Worm (Caenorhabditis elegans): Measurements from ENCODE around the gene fbxc-22.

The fbxc-22 gene

DNA sequence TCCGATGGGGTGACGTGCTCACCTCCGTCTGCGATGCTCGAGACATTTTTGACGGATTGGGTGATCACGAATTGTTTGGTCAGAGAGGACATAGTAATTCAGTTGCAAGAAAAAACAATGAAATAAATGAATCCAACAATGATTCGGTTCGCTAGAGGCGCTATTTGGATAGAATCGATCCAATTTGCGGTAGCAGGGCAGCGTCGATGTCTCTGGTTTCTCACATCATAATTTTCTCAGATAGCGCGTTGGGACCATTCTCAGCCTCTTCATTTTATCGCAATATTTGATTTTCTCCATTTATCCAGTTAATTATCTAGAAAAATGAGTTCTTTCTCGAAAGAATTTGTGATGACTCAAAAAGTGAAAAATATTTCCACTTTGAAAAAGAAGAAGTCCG is 15.5 kb upstream of the fbxc-22 start, which contains the start of gene sdz-18:
Gene sdz-18 (minus strand): TSS at position 101 of the 400 bp plus-strand sequence.
- no peak for TF ChIP-seq isw-1 (GFP tag; IDR thresholded peaks at IDR 0.05)
- TF ChIP-seq snu-23 (GFP tag; optimal IDR thresholded peaks at IDR 0.05), result no peak
- TF ChIP-seq ztf-4 (tag; optimal IDR thresholded peaks at IDR 0.05), result no peak
- TF ChIP-seq aly-2 (tag; optimal IDR thresholded peaks at IDR 0.05), result no peak
- TF ChIP-seq mef-2 (tag; optimal IDR thresholded peaks at IDR 0.05), result no peak
- TF ChIP-seq lin-15B (tag; optimal IDR thresholded peaks at IDR 0.05), result no peak
- TF ChIP-seq nhr-20 (tag; optimal IDR thresholded peaks at IDR 0.05), result no peak
- no peak for TF ChIP-seq lin-13 (GFP tag; optimal IDR thresholded peaks at IDR 0.05)
- TF ChIP-seq unc-130 (tag; optimal IDR thresholded peaks at IDR 0.05), result no peak

DNA sequence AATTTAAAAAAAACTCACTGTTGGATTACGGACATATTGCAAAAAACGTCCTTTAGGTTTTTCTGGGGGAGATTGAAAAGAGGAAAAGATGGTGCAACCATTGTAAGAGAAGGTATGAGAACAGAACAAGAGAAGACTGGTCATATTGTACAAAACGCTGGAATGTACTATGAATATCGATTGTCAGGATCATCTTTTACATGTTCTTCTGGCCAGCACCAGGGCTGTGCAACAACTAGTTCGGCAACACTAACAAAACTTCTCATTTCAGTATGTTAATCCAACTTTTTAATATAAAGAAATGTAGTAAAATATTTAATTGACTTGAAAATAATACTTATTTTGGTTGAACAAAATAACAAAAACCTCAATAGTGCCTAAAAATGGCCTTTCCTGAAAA is 12.5 kb upstream of the fbxc-22 start, which contains the start of gene fbxb-47:
Gene fbxb-47 (minus strand): TSS at position 101 of the 400 bp plus-strand sequence.
- no peak for TF ChIP-seq isw-1 (GFP tag; IDR thresholded peaks at IDR 0.05)
- no peak for TF ChIP-seq mab-9 (GFP tag; IDR thresholded peaks at IDR 0.05)
- TF ChIP-seq nhr-19 (GFP tag; conservative IDR thresholded peaks at IDR 0.05), result no peak
- no peak for TF ChIP-seq swsn-7 (tag; optimal IDR thresholded peaks at IDR 0.05)
- no peak for TF ChIP-seq unc-130 (tag; optimal IDR thresholded peaks at IDR 0.05)
- no peak for TF ChIP-seq ets-5 (GFP tag; IDR thresholded peaks at IDR 0.05)
- no peak for TF ChIP-seq nhr-237 (tag; optimal IDR thresholded peaks at IDR 0.05)
- TF ChIP-seq nhr-11 (tag; optimal IDR thresholded peaks at IDR 0.05), result no peak
- no peak for TF ChIP-seq elt-3 (tag; optimal IDR thresholded peaks at IDR 0.05)
- no peak for TF ChIP-seq lin-39 (tag; optimal IDR thresholded peaks at IDR 0.05)
- no peak for TF ChIP-seq nhr-12 (tag; optimal IDR thresholded peaks at IDR 0.05)
- no peak for TF ChIP-seq Y116A8C.19 (tag; optimal IDR thresholded peaks at IDR 0.05; ENCODE audit: borderline replicate concordance)
- no peak for TF ChIP-seq lin-35 (GFP tag; optimal IDR thresholded peaks at IDR 0.05)
- TF ChIP-seq hlh-17 (GFP tag; optimal IDR thresholded peaks at IDR 0.05; ENCODE audit: borderline replicate concordance), result no peak
- TF ChIP-seq mdl-1 (tag; optimal IDR thresholded peaks at IDR 0.05), result no peak
- no peak for TF ChIP-seq lin-13 (GFP tag; optimal IDR thresholded peaks at IDR 0.05)
- TF ChIP-seq ztf-4 (tag; optimal IDR thresholded peaks at IDR 0.05), result no peak
- TF ChIP-seq sptf-1 (tag; optimal IDR thresholded peaks at IDR 0.05), result no peak
- no peak for TF ChIP-seq ceh-8 (GFP tag; optimal IDR thresholded peaks at IDR 0.05)

DNA sequence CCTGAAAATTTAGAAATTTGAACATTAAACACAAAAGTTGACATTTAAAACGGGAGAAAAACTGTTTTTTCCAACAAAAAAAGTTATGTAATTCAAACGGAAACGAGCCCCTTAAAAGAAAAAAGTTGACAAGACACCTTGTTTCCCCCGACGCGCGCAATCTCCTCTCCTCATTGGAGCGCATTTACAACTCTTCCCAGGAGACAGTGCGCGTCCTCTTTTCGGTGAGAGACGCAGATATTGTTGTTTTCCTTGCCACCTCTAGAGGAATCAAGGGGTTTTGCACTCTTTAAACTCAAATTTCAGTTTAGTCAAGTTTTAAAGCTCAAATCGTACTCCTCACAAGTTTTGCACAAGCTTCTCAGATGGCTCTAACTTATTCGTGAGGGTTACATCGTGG is 5.0 kb upstream of the fbxc-22 start, which contains the start of gene F58E1.13:
Gene F58E1.13 (minus strand): TSS at position 12 of the 400 bp plus-strand sequence.
- TF ChIP-seq hlh-17 (GFP tag; optimal IDR thresholded peaks at IDR 0.05; ENCODE audit: borderline replicate concordance), result no peak
- no peak for TF ChIP-seq sptf-1 (tag; optimal IDR thresholded peaks at IDR 0.05)
- no peak for TF ChIP-seq lin-15B (tag; optimal IDR thresholded peaks at IDR 0.05)
- TF ChIP-seq ces-1 (GFP tag; optimal IDR thresholded peaks at IDR 0.05), result no peak
- no peak for TF ChIP-seq mep-1 (tag; optimal IDR thresholded peaks at IDR 0.05)
- TF ChIP-seq nhr-20 (tag; optimal IDR thresholded peaks at IDR 0.05), result no peak
- TF ChIP-seq nhr-84 (tag; optimal IDR thresholded peaks at IDR 0.05), result no peak
- TF ChIP-seq nhr-47 (tag; optimal IDR thresholded peaks at IDR 0.05), result no peak
- no peak for TF ChIP-seq ztf-4 (tag; optimal IDR thresholded peaks at IDR 0.05)
- TF ChIP-seq dsc-1 (tag; optimal IDR thresholded peaks at IDR 0.05), result no peak

DNA sequence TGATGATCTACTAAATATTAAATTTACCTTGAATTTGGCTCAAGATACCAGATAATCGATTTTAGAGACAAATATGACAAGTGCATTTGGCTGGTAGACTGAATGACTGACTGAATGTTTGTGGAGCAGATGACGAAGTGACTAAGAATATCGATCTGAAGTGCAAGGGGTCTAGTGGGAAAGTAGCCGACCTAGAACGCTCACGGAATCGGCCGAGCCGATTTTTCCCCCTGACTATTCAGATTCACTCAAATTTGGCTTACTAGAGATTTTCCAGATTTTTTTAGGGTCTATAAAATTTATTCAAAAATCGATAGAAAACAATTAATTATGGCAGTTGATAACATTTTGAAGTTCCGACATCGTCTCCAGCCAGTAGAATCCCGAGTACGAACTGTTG is 3.6 kb upstream of the fbxc-22 start, which contains the start of gene fbxc-26:
Gene fbxc-26 (minus strand): TSS at position 101 of the 400 bp plus-strand sequence.
- TF ChIP-seq nhr-47 (tag; optimal IDR thresholded peaks at IDR 0.05), result no peak
- TF ChIP-seq jun-1 (tag; optimal IDR thresholded peaks at IDR 0.05), result no peak
- TF ChIP-seq ztf-4 (tag; optimal IDR thresholded peaks at IDR 0.05), result no peak
- no peak for TF ChIP-seq Y116A8C.19 (tag; optimal IDR thresholded peaks at IDR 0.05; ENCODE audit: borderline replicate concordance)
- TF ChIP-seq sup-37 (GFP tag; optimal IDR thresholded peaks at IDR 0.05), result no peak
- TF ChIP-seq hpl-2 (GFP tag; optimal IDR thresholded peaks at IDR 0.05), result no peak
- no peak for TF ChIP-seq ceh-82 (tag; optimal IDR thresholded peaks at IDR 0.05)
- TF ChIP-seq unc-30 (tag; optimal IDR thresholded peaks at IDR 0.05), result no peak
- TF ChIP-seq ces-1 (GFP tag; optimal IDR thresholded peaks at IDR 0.05), result no peak
- TF ChIP-seq zag-1 (tag; optimal IDR thresholded peaks at IDR 0.05), result no peak
- TF ChIP-seq elt-2 (tag; optimal IDR thresholded peaks at IDR 0.05), result no peak
- TF ChIP-seq nhr-20 (tag; optimal IDR thresholded peaks at IDR 0.05), result no peak
- TF ChIP-seq vab-15 (tag; optimal IDR thresholded peaks at IDR 0.05), result no peak
- no peak for TF ChIP-seq F16B12.6 (tag; optimal IDR thresholded peaks at IDR 0.05)
- TF ChIP-seq nhr-90 (tag; optimal IDR thresholded peaks at IDR 0.05; ENCODE audit: poor library complexity), result no peak
- TF ChIP-seq grh-1 (GFP tag; IDR thresholded peaks at IDR 0.05), result no peak
- no peak for TF ChIP-seq ceh-63 (GFP tag; optimal IDR thresholded peaks at IDR 0.05)
- no peak for TF ChIP-seq egl-27 (tag; optimal IDR thresholded peaks at IDR 0.05)

All from whole organism, L1 larva.